Fruit fly (Drosophila melanogaster) whole organism, embryonic: ENCODE results near the gene Noa36.

Source experiments
- Antp ChIP-seq: fragments of 200-800 bp; sonication (Bioruptor generic); optimal IDR thresholded peaks from 3 replicates; lab custom pipeline; 2016; ENCODE audit warnings: missing biosample characterization, missing genetic modification characterization
- Asciz ChIP-seq: fragments of 200-800 bp; sonication (Bioruptor generic); optimal IDR thresholded peaks from 2 replicates; lab custom pipeline; 2017; ENCODE audit warnings: missing biosample characterization, mild to moderate bottlenecking, missing genetic modification characterization, missing genetic modification reagents
- BtbVII ChIP-seq: fragments of 200-800 bp; sonication (Bioruptor generic); optimal IDR thresholded peaks from 3 replicates; lab custom pipeline; 2017; ENCODE audit warnings: missing biosample characterization, mild to moderate bottlenecking, missing genetic modification characterization
- CG12299 ChIP-seq: fragments of 200-800 bp; sonication (Bioruptor generic); optimal IDR thresholded peaks from 2 replicates; lab custom pipeline; 2018; ENCODE audit warnings: missing biosample characterization, mild to moderate bottlenecking, missing genetic modification characterization
- CG12391 ChIP-seq: fragments of 200-800 bp; sonication (Bioruptor generic); optimal IDR thresholded peaks from 3 replicates; lab custom pipeline; 2018; ENCODE audit warnings: missing biosample characterization, mild to moderate bottlenecking, missing genetic modification characterization, moderate library complexity
- CG14710 ChIP-seq: fragments of 200-800 bp; sonication (Bioruptor generic); optimal IDR thresholded peaks from 3 replicates; lab custom pipeline; 2019; ENCODE audit warnings: missing biosample characterization, mild to moderate bottlenecking, missing genetic modification characterization, moderate library complexity
- CG15696 ChIP-seq: fragments of 200-800 bp; sonication (Bioruptor generic); optimal IDR thresholded peaks from 2 replicates; lab custom pipeline; 2019; ENCODE audit warnings: missing biosample characterization, mild to moderate bottlenecking, missing genetic modification characterization, moderate library complexity
- CG1602 ChIP-seq: fragments of 200-800 bp; sonication (Bioruptor generic); optimal IDR thresholded peaks from 3 replicates; lab custom pipeline; 2016; ENCODE audit warnings: missing biosample characterization, missing genetic modification characterization
- CG18262 ChIP-seq: fragments of 200-800 bp; optimal IDR thresholded peaks from 3 replicates; lab custom pipeline; 2019; ENCODE audit warnings: missing biosample characterization, mild to moderate bottlenecking, missing genetic modification characterization, moderate library complexity
- CG2116 ChIP-seq: fragments of 200-800 bp; sonication (Bioruptor generic); optimal IDR thresholded peaks from 3 replicates; lab custom pipeline; 2018; ENCODE audit warnings: missing biosample characterization, mild to moderate bottlenecking, missing genetic modification characterization
- CG2875 ChIP-seq: fragments of 200-800 bp; sonication (Bioruptor generic); optimal IDR thresholded peaks from 2 replicates; lab custom pipeline; 2017; ENCODE audit warnings: missing biosample characterization, mild to moderate bottlenecking, missing genetic modification characterization, missing genetic modification reagents
- CG32532 ChIP-seq: fragments of 200-800 bp; sonication (Bioruptor generic); IDR thresholded peaks from 2 replicates; pipeline ENCODE4 v1.3.6; 2022; ENCODE audit warnings: missing biosample characterization, missing genetic modification characterization
- CG34224 ChIP-seq: fragments of 200-800 bp; sonication (Bioruptor generic); IDR thresholded peaks from 3 replicates; pipeline ENCODE4 v1.3.6; 2022; ENCODE audit warnings: missing biosample characterization, missing genetic modification characterization; ENCODE audit not compliant: partially characterized antibody
- CG34422 ChIP-seq: fragments of 200-800 bp; sonication (Bioruptor generic); IDR thresholded peaks from 3 replicates; pipeline ENCODE4 v1.3.6; 2022; ENCODE audit warnings: missing biosample characterization, missing genetic modification characterization
- CG6854 ChIP-seq: fragments of 200-800 bp; sonication (Bioruptor generic); optimal IDR thresholded peaks from 3 replicates; lab custom pipeline; 2017; ENCODE audit warnings: missing biosample characterization, mild to moderate bottlenecking, missing genetic modification characterization
- CG7372 ChIP-seq: fragments of 200-800 bp; sonication (Bioruptor generic); IDR thresholded peaks from 2 replicates; pipeline ENCODE4 v1.3.6; 2022; ENCODE audit warnings: missing biosample characterization, missing genetic modification characterization
- Dp ChIP-seq: fragments of 200-800 bp; sonication (Bioruptor generic); optimal IDR thresholded peaks from 2 replicates; lab custom pipeline; 2018; ENCODE audit warnings: missing biosample characterization, mild to moderate bottlenecking, missing genetic modification characterization, moderate library complexity
- Ets65A ChIP-seq: fragments of 200-800 bp; sonication (Bioruptor generic); peaks from one replicate; lab custom pipeline; 2016; ENCODE audit warnings: missing biosample characterization, missing genetic modification characterization
- HHEX ChIP-seq: fragments of 200-800 bp; sonication (Bioruptor generic); optimal IDR thresholded peaks from 3 replicates; lab custom pipeline; 2017; ENCODE audit warnings: missing biosample characterization, mild to moderate bottlenecking, missing genetic modification characterization, missing genetic modification reagents
- HLH4C ChIP-seq: fragments of 200-800 bp; sonication (Bioruptor generic); IDR thresholded peaks from 3 replicates; pipeline ENCODE4 v1.3.6; 2022; ENCODE audit warnings: missing biosample characterization, missing genetic modification characterization; ENCODE audit not compliant: partially characterized antibody
- Hr39 ChIP-seq: fragments of >200 bp; optimal IDR thresholded peaks from 2 replicates; lab custom pipeline; 2017
- Mad ChIP-seq: fragments of 200-800 bp; sonication (Bioruptor generic); optimal IDR thresholded peaks from 2 replicates; lab custom pipeline; 2016; ENCODE audit warnings: missing biosample characterization, missing genetic modification characterization
- Rfx ChIP-seq: fragments of 200-800 bp; sonication (Bioruptor generic); IDR thresholded peaks from 2 replicates; pipeline ENCODE4 v1.3.6; 2022; ENCODE audit warnings: missing biosample characterization, missing genetic modification characterization
- Taf1 ChIP-seq: fragments of 200-800 bp; sonication (Bioruptor generic); IDR thresholded peaks from 2 replicates; pipeline ENCODE4 v1.3.6; 2022; ENCODE audit warnings: missing biosample characterization, missing genetic modification characterization
- Tbp ChIP-seq: fragments of >200 bp; optimal IDR thresholded peaks from 2 replicates; lab custom pipeline; 2018; ENCODE audit warnings: missing biosample characterization, missing genetic modification characterization
- Trl ChIP-seq, 3 experiments: fragments of >200 bp in 2 of 3; fragments of 200-800 bp in 1 of 3; sonication (Bioruptor generic) in 1 of 3; optimal IDR thresholded peaks; 2 replicates in 1 of 3; 3 replicates in 2 of 3; lab custom pipeline; 2016 to 2017; ENCODE audit warnings: missing biosample characterization in 1 of 3, missing genetic modification characterization in 1 of 3
- YL-1 ChIP-seq: fragments of 200-800 bp; sonication (Bioruptor generic); optimal IDR thresholded peaks from 3 replicates; lab custom pipeline; 2017; ENCODE audit warnings: missing biosample characterization, mild to moderate bottlenecking, missing genetic modification characterization
- amos ChIP-seq: fragments of 200-800 bp; sonication (Bioruptor generic); IDR thresholded peaks from 2 replicates; pipeline ENCODE4 v1.3.6; 2022; ENCODE audit warnings: missing biosample characterization, missing genetic modification characterization; ENCODE audit not compliant: partially characterized antibody
- ap ChIP-seq: fragments of 200-800 bp; sonication (Bioruptor generic); IDR thresholded peaks from 2 replicates; pipeline ENCODE4 v1.3.6; 2022; ENCODE audit warnings: missing biosample characterization, missing genetic modification characterization
- cad ChIP-seq: fragments of >200 bp; optimal IDR thresholded peaks from 2 replicates; lab custom pipeline; 2017; ENCODE audit warnings: missing biosample characterization, missing genetic modification characterization
- crol ChIP-seq: fragments of 200-800 bp; sonication (Bioruptor generic); IDR thresholded peaks from 2 replicates; pipeline ENCODE4 v1.3.6; 2022; ENCODE audit warnings: missing biosample characterization, missing genetic modification characterization
- da ChIP-seq: fragments of 200-800 bp; sonication (Bioruptor generic); optimal IDR thresholded peaks from 2 replicates; lab custom pipeline; 2016; ENCODE audit warnings: missing biosample characterization, missing genetic modification characterization
- dan ChIP-seq: fragments of 200-800 bp; sonication (Bioruptor generic); IDR thresholded peaks from 2 replicates; pipeline ENCODE4 v1.3.6; 2022; ENCODE audit warnings: missing biosample characterization, missing genetic modification characterization
- dysf ChIP-seq: fragments of 200-800 bp; sonication (Bioruptor generic); IDR thresholded peaks from 3 replicates; pipeline ENCODE4 v1.3.6; 2022; ENCODE audit warnings: missing biosample characterization, missing genetic modification characterization
- eyg ChIP-seq: fragments of 200-800 bp; sonication (Bioruptor generic); optimal IDR thresholded peaks from 3 replicates; lab custom pipeline; 2016; ENCODE audit warnings: missing biosample characterization, missing genetic modification characterization
- ftz-f1 ChIP-seq: fragments of 200-800 bp; sonication (Bioruptor generic); optimal IDR thresholded peaks from 2 replicates; lab custom pipeline; 2016; ENCODE audit warnings: missing biosample characterization, missing genetic modification characterization
- gem ChIP-seq: fragments of 200-800 bp; sonication (Bioruptor generic); optimal IDR thresholded peaks from 2 replicates; lab custom pipeline; 2019; ENCODE audit warnings: missing biosample characterization, mild to moderate bottlenecking, missing genetic modification characterization, moderate library complexity
- gfzf ChIP-seq: fragments of 200-800 bp; sonication (Bioruptor generic); optimal IDR thresholded peaks from 2 replicates; lab custom pipeline; 2016; ENCODE audit warnings: missing biosample characterization, mild to moderate bottlenecking, missing genetic modification characterization, moderate library complexity
- klu ChIP-seq: fragments of 200-800 bp; sonication (Bioruptor generic); IDR thresholded peaks from 2 replicates; pipeline ENCODE4 v1.3.6; 2022; ENCODE audit warnings: missing biosample characterization, missing genetic modification characterization
- nmo ChIP-seq: fragments of 200-800 bp; sonication (Bioruptor generic); optimal IDR thresholded peaks from 2 replicates; lab custom pipeline; 2018; ENCODE audit warnings: missing biosample characterization, mild to moderate bottlenecking, missing genetic modification characterization, moderate library complexity
- peb ChIP-seq: fragments of 200-800 bp; sonication (Bioruptor generic); IDR thresholded peaks from 2 replicates; pipeline ENCODE4 v1.3.6; 2022; ENCODE audit warnings: missing biosample characterization, missing genetic modification characterization
- run ChIP-seq: fragments of 200-800 bp; sonication (Bioruptor generic); optimal IDR thresholded peaks from 3 replicates; lab custom pipeline; 2018; ENCODE audit warnings: missing biosample characterization, mild to moderate bottlenecking, missing genetic modification characterization
- sd ChIP-seq: fragments of 200-800 bp; sonication (Bioruptor generic); optimal IDR thresholded peaks from 3 replicates; lab custom pipeline; 2018; ENCODE audit warnings: missing biosample characterization, mild to moderate bottlenecking, missing genetic modification characterization, moderate library complexity
- slou ChIP-seq: fragments of 200-800 bp; sonication (Bioruptor generic); optimal IDR thresholded peaks from 3 replicates; lab custom pipeline; 2016; ENCODE audit warnings: missing biosample characterization, missing genetic modification characterization
- trem ChIP-seq: fragments of 200-800 bp; optimal IDR thresholded peaks from 3 replicates; lab custom pipeline; 2019; ENCODE audit warnings: missing biosample characterization, mild to moderate bottlenecking, missing genetic modification characterization, moderate library complexity
- wor ChIP-seq: fragments of 200-800 bp; sonication (Bioruptor generic); IDR thresholded peaks from 2 replicates; pipeline ENCODE4 v1.3.6; 2022; ENCODE audit warnings: missing biosample characterization, missing genetic modification characterization
- zfh2 ChIP-seq: fragments of 200-800 bp; sonication (Bioruptor generic); optimal IDR thresholded peaks from 2 replicates; lab custom pipeline; 2016; ENCODE audit warnings: missing biosample characterization, missing genetic modification characterization

Gene Noa36

dm6 chr3R:28634981-28635930 is 36.2 kb upstream of the Noa36 start, which contains the start of gene CG10011 (continued):
- peak; percentile 6 for TF ChIP-seq CG12391 (tag; lab: Kevin White, UChicago)
- peak; percentile 37 for TF ChIP-seq CG14710 (tag; lab: Kevin White, UChicago)
- TF ChIP-seq wor (GFP tag; lab: Robert Waterston, UW) = no peak
- TF ChIP-seq eyg (GFP tag; lab: Kevin White, UChicago) = peak; percentile 12
- peak; percentile 96 for TF ChIP-seq gfzf (GFP tag; lab: Kevin White, UChicago)
- peak; percentile 34 for TF ChIP-seq nmo
- peak; percentile 16 for TF ChIP-seq YL-1 (GFP tag; lab: Kevin White, UChicago)
- peak; percentile 28; the same call in 1 of the 2 replicates for TF ChIP-seq Rfx (GFP tag; lab: Robert Waterston, UW)
- peak; percentile 10 for TF ChIP-seq Dp (GFP tag; lab: Kevin White, UChicago)
- TF ChIP-seq ap (GFP tag; lab: Robert Waterston, UW) = no peak
- TF ChIP-seq CG34224 = no peak
- TF ChIP-seq amos (GFP tag; lab: Robert Waterston, UW) = peak; percentile 59
- TF ChIP-seq CG34422 (GFP tag; lab: Robert Waterston, UW) = no peak
- peak; percentile 18 for TF ChIP-seq trem (tag; lab: Kevin White, UChicago)
- TF ChIP-seq slou (GFP tag; lab: Kevin White, UChicago) = no peak
- TF ChIP-seq zfh2 (GFP tag; lab: Kevin White, UChicago) = no peak
- TF ChIP-seq BtbVII (GFP tag; lab: Kevin White, UChicago) = peak; percentile 8

- no peak for TF ChIP-seq CG32532 (GFP tag; lab: Robert Waterston, UW)
- TF ChIP-seq crol (GFP tag; lab: Robert Waterston, UW) = peak; percentile 79
- TF ChIP-seq CG18262 = peak; percentile 3
- TF ChIP-seq CG1602 = no peak
- TF ChIP-seq klu (GFP tag; lab: Robert Waterston, UW) = no peak
- no peak for TF ChIP-seq ftz-f1 (GFP tag; lab: Kevin White, UChicago)
- TF ChIP-seq Tbp (GFP tag; lab: Kevin White, UChicago) = no peak
- no peak for TF ChIP-seq CG2116
- no peak for TF ChIP-seq CG6854 (GFP tag; lab: Kevin White, UChicago)
- no peak for TF ChIP-seq gem
- TF ChIP-seq da (GFP tag; lab: Kevin White, UChicago) = no peak
- no peak for TF ChIP-seq Antp (GFP tag; lab: Kevin White, UChicago)
- TF ChIP-seq CG15696 (tag; lab: Kevin White, UChicago) = no peak
- no peak for TF ChIP-seq CG7372 (GFP tag; lab: Robert Waterston, UW)
- peak; percentile 71 to 81 for TF ChIP-seq Trl (optimal IDR thresholded peaks at IDR 0.05; lab: Kevin White, UChicago)
- no peak for TF ChIP-seq Trl (GFP tag; optimal IDR thresholded peaks at IDR 0.05; lab: Kevin White, UChicago)
- no peak for TF ChIP-seq Taf1 (GFP tag; lab: Robert Waterston, UW)
- TF ChIP-seq HHEX = no peak
- TF ChIP-seq CG2875 = no peak
- TF ChIP-seq run (tag; lab: Kevin White, UChicago) = no peak
- no peak for TF ChIP-seq Hr39 (lab: Kevin White, UChicago)
- TF ChIP-seq HLH4C (GFP tag; lab: Robert Waterston, UW) = 0 out of 3 replicates have a peak, but pooled peaks have one; percentile 42
- no peak for TF ChIP-seq dan
- no peak for TF ChIP-seq dysf (GFP tag; lab: Robert Waterston, UW)
- peak; percentile 29 for TF ChIP-seq Ets65A (GFP tag; lab: Kevin White, UChicago)
- TF ChIP-seq sd (tag; lab: Kevin White, UChicago) = no peak
- TF ChIP-seq CG12299 (tag; lab: Kevin White, UChicago) = peak; percentile 1
- TF ChIP-seq cad (GFP tag; lab: Kevin White, UChicago) = no peak
- no peak for TF ChIP-seq Asciz
- no peak for TF ChIP-seq Mad (GFP tag; lab: Kevin White, UChicago)
- no peak for TF ChIP-seq peb (GFP tag; lab: Robert Waterston, UW)
These were observed 35.3 kb upstream of the Noa36 start for dm6 chr3R:28634261-28634980.
